Worm (Caenorhabditis elegans): ENCODE data around the gene grl-15.

grl-15 gene

ce11 chrIII:12250114-12250792 is 14.4 kb upstream of the grl-15 start, which contains the start of the genes tim-1 and Y75B8A.23 (continued):
- TF ChIP-seq ztf-22 (GFP tag; optimal IDR thresholded peaks at IDR 0.05) (peak; percentile 53), athp-1 (tag; optimal IDR thresholded peaks at IDR 0.05) (peak; percentile 91), lag-1 (GFP tag; IDR thresholded peaks at IDR 0.05) (0 out of 2 replicates have a peak, but pooled peaks have one; percentile 11), ceh-91 (GFP tag; IDR thresholded peaks at IDR 0.05) (peak; percentile 90), T07F8.4 (tag; optimal IDR thresholded peaks at IDR 0.05) (peak; percentile 54), madf-3 (GFP tag; IDR thresholded peaks at IDR 0.05) (peak; percentile 89), F10E7.11 (tag; optimal IDR thresholded peaks at IDR 0.05) (peak; percentile 82), F52B5.7 (tag; optimal IDR thresholded peaks at IDR 0.05) (peak; percentile 86), ets-4 (GFP tag; optimal IDR thresholded peaks at IDR 0.05) (peak; percentile 14), Y53F4B.3 (GFP tag; IDR thresholded peaks at IDR 0.05) (peak; percentile 88), dox-1 (GFP tag; IDR thresholded peaks at IDR 0.05) (peak; percentile 97), pbrm-1 (GFP tag; IDR thresholded peaks at IDR 0.05) (peak; percentile 98), nfyb-1 (GFP tag; IDR thresholded peaks at IDR 0.05) (peak; percentile 98), him-1 (tag; optimal IDR thresholded peaks at IDR 0.05) (peak; percentile 86), tbp1 (GFP tag; optimal IDR thresholded peaks at IDR 0.05) (peak; percentile 84), Y56A3A.18 (GFP tag; IDR thresholded peaks at IDR 0.05) (peak; percentile 93), hsf-1 (GFP tag; IDR thresholded peaks at IDR 0.05) (peak; percentile 76), F39B2.1 (GFP tag; IDR thresholded peaks at IDR 0.05) (peak; percentile 72; the same call in 1 of the 2 replicates), nhr-120 (GFP tag; IDR thresholded peaks at IDR 0.05) (no peak), dpff-1 (tag; optimal IDR thresholded peaks at IDR 0.05) (peak; percentile 93), B0019.2 (GFP tag; conservative IDR thresholded peaks at IDR 0.05) (peak; percentile 92), lir-1 (GFP tag; conservative IDR thresholded peaks at IDR 0.05) (peak; percentile 86), F49E8.2 (tag; optimal IDR thresholded peaks at IDR 0.05; ENCODE audit: insufficient read depth) (peak; percentile 97), pha-4 (tag; optimal IDR thresholded peaks at IDR 0.05) (no peak), ceh-100 (GFP tag; IDR thresholded peaks at IDR 0.05) (peak; percentile 89), Y67H2A.10 (GFP tag; conservative IDR thresholded peaks at IDR 0.05) (no peak), F22D6.2 (tag; optimal IDR thresholded peaks at IDR 0.05) (peak; percentile 64), F57A8.1 (GFP tag; optimal IDR thresholded peaks at IDR 0.05) (no peak), snpc-4 (GFP tag; optimal IDR thresholded peaks at IDR 0.05) (peak; percentile 99), snpc-4 (tag; optimal IDR thresholded peaks at IDR 0.05) (peak; percentile 100), unc-130 (GFP tag; optimal IDR thresholded peaks at IDR 0.05) (peak; percentile 86), ztf-28 (GFP tag; IDR thresholded peaks at IDR 0.05) (peak; percentile 87), snpc-3.4 (tag; optimal IDR thresholded peaks at IDR 0.05) (peak; percentile 99), let-526 (GFP tag; IDR thresholded peaks at IDR 0.05) (0 out of 2 replicates have a peak, but pooled peaks have one; percentile 61), mcd-1 (GFP tag; IDR thresholded peaks at IDR 0.05) (peak; percentile 94), Y95B8A.8 (GFP tag; IDR thresholded peaks at IDR 0.05) (peak; percentile 97), efl-1 (GFP tag; optimal IDR thresholded peaks at IDR 0.05) (peak; percentile 97), snpc-1.3 (tag; optimal IDR thresholded peaks at IDR 0.05; ENCODE audit: insufficient read depth) (peak; percentile 98), fkh-3 (tag; optimal IDR thresholded peaks at IDR 0.05) (peak; percentile 90), nhr-179 (tag; optimal IDR thresholded peaks at IDR 0.05) (peak; percentile 27), B0336.3 (GFP tag; IDR thresholded peaks at IDR 0.05) (peak; percentile 95), attf-6 (GFP tag; IDR thresholded peaks at IDR 0.05) (peak; percentile 99), cebp-2 (GFP tag; IDR thresholded peaks at IDR 0.05) (0 out of 2 replicates have a peak, but pooled peaks have one; percentile 62), ceh-79 (tag; optimal IDR thresholded peaks at IDR 0.05) (peak; percentile 45), zim-3 (tag; optimal IDR thresholded peaks at IDR 0.05) (peak; percentile 59), T26A5.8 (tag; optimal IDR thresholded peaks at IDR 0.05) (peak; percentile 44), rpc-1 (optimal IDR thresholded peaks at IDR 0.05) (peak; percentile 3), rpc-1 (tag; optimal IDR thresholded peaks at IDR 0.05) (peak; percentile 1)

Data from whole organism, young adult.